Fruit fly (Drosophila melanogaster): ENCODE measurements around the gene CG6678.
A peak's percentile ranks its signal among the peaks of the same experiment; 100 is the strongest.

Gene CG6678

DNA sequence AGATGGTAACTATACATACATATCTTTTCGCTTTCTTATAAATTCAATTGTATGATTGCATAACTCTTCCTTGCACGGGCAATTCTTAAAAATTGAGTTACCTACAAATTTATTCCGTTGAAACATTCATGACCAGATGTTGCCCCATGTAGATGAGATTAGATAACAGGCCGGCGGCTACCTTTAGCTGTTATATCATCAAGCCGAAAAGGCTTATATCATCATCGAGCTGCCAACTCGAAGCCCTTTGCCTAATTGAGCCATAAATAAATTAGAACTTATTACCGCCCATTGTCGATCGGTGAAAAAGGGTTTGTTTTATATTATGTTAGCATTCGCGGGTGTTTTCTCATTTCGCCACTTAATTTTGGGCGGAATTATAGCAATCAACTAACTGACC, 46.4 kb upstream of the CG6678 start:
- TF ChIP-seq CG10348 (GFP tag; IDR thresholded peaks at IDR 0.05) = no peak

DNA sequence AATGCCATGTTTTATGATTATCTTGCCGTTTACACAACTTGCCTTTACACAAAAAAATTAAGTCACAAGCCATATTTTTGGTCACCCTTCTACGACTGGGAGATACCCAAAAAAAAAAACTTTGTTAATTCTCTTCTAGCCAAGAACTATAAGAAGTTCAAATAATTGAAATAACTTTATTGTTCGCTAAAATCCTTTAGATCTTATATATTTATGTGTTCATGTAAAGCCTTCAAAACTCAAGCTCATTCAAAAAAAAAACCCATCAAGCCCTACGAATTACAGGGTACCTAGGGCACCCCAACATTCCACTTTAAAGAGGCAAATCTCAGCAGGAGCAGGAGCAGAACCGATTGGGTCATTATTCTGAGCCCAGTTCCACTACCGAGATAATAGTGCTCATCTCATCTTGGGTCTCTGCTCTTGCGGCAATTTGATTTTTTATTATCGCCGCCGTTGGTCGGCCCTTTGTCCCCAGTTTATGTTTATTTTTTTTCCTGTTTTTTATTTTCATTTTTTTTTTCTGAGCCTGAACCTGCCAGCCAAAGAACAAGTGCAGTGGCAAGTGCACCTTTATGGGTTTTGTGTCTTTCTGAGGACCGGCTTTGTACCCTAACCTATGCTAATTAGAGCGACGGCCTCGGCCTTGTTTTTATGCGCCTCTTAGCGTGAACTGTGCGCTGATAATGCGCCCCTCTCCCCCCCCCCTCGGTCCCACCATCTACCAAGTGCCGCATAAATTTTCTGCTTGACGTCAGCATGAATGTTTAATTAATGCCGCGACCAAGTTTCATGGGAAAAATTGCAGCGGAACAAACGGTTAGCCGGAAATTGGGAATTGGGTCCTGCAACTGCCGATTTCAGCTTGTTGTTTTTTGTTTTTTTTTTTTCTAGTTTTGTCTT, 45.1 kb upstream of the CG6678 start:
- TF ChIP-seq Pif1B (GFP tag; optimal IDR thresholded peaks at IDR 0.05) = no peak
- peak; percentile 16 for TF ChIP-seq CG13204 (GFP tag; optimal IDR thresholded peaks at IDR 0.05)
- peak; percentile 69 for TF ChIP-seq CG8159 (tag; optimal IDR thresholded peaks at IDR 0.05)
- no peak for TF ChIP-seq CG32121 (GFP tag; IDR thresholded peaks at IDR 0.05)
- TF ChIP-seq EcR (GFP tag; optimal IDR thresholded peaks at IDR 0.05) = peak; percentile 55
- no peak for TF ChIP-seq D1 (tag; optimal IDR thresholded peaks at IDR 0.05)
- TF ChIP-seq CG9948 (tag; optimal IDR thresholded peaks at IDR 0.05) = peak; percentile 42
- TF ChIP-seq Ets98B (GFP tag; IDR thresholded peaks at IDR 0.05) = no peak
- peak; percentile 41 for TF ChIP-seq CG17806 (tag; optimal IDR thresholded peaks at IDR 0.05)
- TF ChIP-seq CG15710 (tag; optimal IDR thresholded peaks at IDR 0.05) = peak; percentile 29

DNA sequence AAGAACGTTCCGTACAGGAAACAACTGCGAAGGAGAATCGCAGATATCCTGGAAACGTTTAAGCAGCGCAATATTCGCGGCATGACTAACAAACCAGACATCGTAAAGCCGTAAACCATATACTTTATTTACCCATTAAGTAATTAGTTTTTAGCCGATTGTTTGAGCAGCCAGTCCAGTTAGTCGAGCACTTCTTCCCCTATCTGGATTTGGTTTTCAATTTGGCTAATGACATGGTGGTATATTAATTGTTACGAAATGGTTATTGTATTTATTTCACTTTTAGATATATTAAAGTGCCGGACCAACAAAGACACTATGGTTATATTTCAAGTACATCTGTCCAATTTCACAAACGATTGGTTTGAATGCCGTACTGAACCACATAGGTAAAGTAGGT, 43.2 kb upstream of the CG6678 start, which contains the start of gene Gr93b:
Gene Gr93b, minus strand, starts transcription at position 101 of the 400 bp plus-strand sequence.
- TF ChIP-seq Pif1B (GFP tag; optimal IDR thresholded peaks at IDR 0.05) (no peak), Ets98B (GFP tag; IDR thresholded peaks at IDR 0.05) (no peak), fd96Ca (GFP tag; IDR thresholded peaks at IDR 0.05) (no peak), rn (GFP tag; IDR thresholded peaks at IDR 0.05) (no peak), gl (tag; optimal IDR thresholded peaks at IDR 0.05) (no peak), CG8159 (tag; optimal IDR thresholded peaks at IDR 0.05) (no peak), CG10348 (GFP tag; IDR thresholded peaks at IDR 0.05) (no peak), Snoo (tag; optimal IDR thresholded peaks at IDR 0.05) (no peak), CG12605 (GFP tag; IDR thresholded peaks at IDR 0.05) (no peak), CG17806 (tag; optimal IDR thresholded peaks at IDR 0.05) (no peak), EcR (GFP tag; optimal IDR thresholded peaks at IDR 0.05) (no peak), CG15710 (tag; optimal IDR thresholded peaks at IDR 0.05) (no peak), CG4496 (GFP tag; IDR thresholded peaks at IDR 0.05) (no peak), CG9948 (tag; optimal IDR thresholded peaks at IDR 0.05) (no peak), CG13204 (GFP tag; optimal IDR thresholded peaks at IDR 0.05) (no peak), CG8301 (tag; optimal IDR thresholded peaks at IDR 0.05) (no peak), CG34367 (tag; optimal IDR thresholded peaks at IDR 0.05) (no peak)

DNA sequence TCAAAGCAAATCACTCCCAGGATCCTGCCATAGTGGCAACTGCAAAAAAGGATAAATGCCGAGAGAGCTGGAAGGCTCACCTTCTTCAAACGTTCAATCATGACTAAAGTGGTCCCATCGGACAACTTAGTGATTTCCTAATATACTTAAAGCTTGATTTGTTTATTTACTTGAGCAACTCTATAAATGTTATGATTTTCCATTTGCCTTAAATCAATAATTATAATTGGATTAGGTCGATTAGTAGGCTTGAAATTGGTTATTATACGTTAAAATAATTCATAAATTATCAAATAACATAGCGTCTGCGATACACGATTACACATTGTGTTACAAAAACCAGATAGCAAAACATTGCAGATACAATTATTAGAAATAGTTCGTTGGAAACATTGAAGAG, 41.7 kb upstream of the CG6678 start, which contains the start of gene Gr93c:
Gene Gr93c, minus strand, starts transcription at position 101 of the 400 bp plus-strand sequence.
- TF ChIP-seq CG17806 (tag; optimal IDR thresholded peaks at IDR 0.05) (no peak), Ets98B (GFP tag; IDR thresholded peaks at IDR 0.05) (no peak), CG34367 (tag; optimal IDR thresholded peaks at IDR 0.05) (no peak)

DNA sequence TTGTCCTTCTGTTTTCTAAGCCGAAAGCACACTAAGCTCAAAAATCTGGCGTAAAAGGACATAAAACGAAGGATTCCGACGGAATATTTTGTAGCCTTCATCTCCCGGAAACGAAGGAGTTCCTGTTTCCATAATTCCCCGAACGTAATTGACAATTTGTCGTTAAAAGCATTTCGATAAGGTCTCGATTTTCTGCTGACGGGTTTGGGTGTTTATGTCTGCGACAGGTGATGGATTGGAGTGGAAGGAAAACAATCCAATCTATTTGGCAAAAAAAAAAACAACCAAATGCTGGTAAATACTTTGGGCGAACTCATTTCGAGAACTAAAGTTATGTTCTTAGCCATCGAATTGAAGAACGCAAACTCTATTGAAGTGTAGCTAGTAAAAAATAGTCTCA, 40.3 kb upstream of the CG6678 start, which contains the start of gene Gr93d:
Gene Gr93d, minus strand, starts transcription at position 101 of the 400 bp plus-strand sequence.
- TF ChIP-seq D1 (tag; optimal IDR thresholded peaks at IDR 0.05) (no peak), EcR (GFP tag; optimal IDR thresholded peaks at IDR 0.05) (no peak), CG15710 (tag; optimal IDR thresholded peaks at IDR 0.05) (no peak), Ets98B (GFP tag; IDR thresholded peaks at IDR 0.05) (no peak), CG14655 (GFP tag; optimal IDR thresholded peaks at IDR 0.05) (no peak), CG10348 (GFP tag; IDR thresholded peaks at IDR 0.05) (no peak), CG9948 (tag; optimal IDR thresholded peaks at IDR 0.05) (no peak), rn (GFP tag; IDR thresholded peaks at IDR 0.05) (no peak), Pif1A (GFP tag; optimal IDR thresholded peaks at IDR 0.05) (no peak), CG8159 (tag; optimal IDR thresholded peaks at IDR 0.05) (no peak)

DNA sequence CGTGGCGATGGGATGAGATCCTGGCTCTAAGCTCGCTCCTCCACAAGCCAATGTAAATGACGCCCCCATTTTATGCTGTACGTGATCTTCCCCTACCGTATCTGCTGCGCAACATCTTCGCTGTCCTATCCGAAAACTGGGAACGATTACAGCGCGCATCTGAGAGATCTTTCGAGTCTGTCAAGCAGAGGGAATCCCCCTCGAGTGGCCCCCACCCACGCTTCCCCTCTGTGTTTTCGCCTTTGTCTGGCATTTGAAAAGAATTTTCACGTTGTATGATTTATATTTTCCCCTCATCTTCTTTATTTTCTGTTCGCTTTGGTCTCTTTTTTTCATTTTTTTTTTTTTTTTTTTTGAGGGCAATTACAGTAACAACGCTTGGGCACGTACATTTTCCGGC, 39.4 kb upstream of the CG6678 start:
- TF ChIP-seq CG34367 (tag; optimal IDR thresholded peaks at IDR 0.05) (no peak), Snoo (tag; optimal IDR thresholded peaks at IDR 0.05) (no peak), CG10348 (GFP tag; IDR thresholded peaks at IDR 0.05) (no peak), gl (tag; optimal IDR thresholded peaks at IDR 0.05) (no peak), fd96Ca (GFP tag; IDR thresholded peaks at IDR 0.05) (no peak), CG32121 (GFP tag; IDR thresholded peaks at IDR 0.05) (no peak), CG13204 (GFP tag; optimal IDR thresholded peaks at IDR 0.05) (no peak), Ets98B (GFP tag; IDR thresholded peaks at IDR 0.05) (0 out of 2 replicates have a peak, but pooled peaks have one; percentile 10), CG4496 (GFP tag; IDR thresholded peaks at IDR 0.05) (peak; percentile 65; the same call in 2 of the 3 replicates), CG8159 (tag; optimal IDR thresholded peaks at IDR 0.05) (no peak)

DNA sequence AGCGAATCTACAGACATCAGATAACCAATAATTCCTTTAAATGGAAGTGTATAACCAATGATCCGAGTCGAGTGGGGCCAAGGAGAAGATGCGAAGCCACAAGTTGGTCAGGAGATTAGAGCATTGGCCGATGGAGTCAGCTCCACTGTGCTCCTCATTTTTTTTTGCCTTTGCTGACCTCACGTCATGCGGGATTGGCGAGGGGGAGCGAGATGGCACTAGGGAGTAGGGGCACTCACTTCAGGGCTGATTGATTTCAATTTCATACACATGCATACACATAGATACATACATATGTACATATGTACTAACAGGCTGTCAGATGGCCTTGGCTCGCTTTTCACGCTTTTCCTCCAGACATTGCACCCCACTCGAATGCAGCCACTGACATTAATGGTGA, 38.6 kb upstream of the CG6678 start:
- TF ChIP-seq CG4496 (GFP tag; IDR thresholded peaks at IDR 0.05) = peak; percentile 27; the same call in 1 of the 3 replicates
- no peak for TF ChIP-seq Pif1A (GFP tag; optimal IDR thresholded peaks at IDR 0.05)
- peak; percentile 28; the same call in 1 of the 2 replicates for TF ChIP-seq CG32121 (GFP tag; IDR thresholded peaks at IDR 0.05)
- TF ChIP-seq EcR (GFP tag; optimal IDR thresholded peaks at IDR 0.05) = peak; percentile 53
- TF ChIP-seq CG14655 (GFP tag; optimal IDR thresholded peaks at IDR 0.05) = no peak
- peak; percentile 36; the same call in 1 of the 3 replicates for TF ChIP-seq fd96Ca (GFP tag; IDR thresholded peaks at IDR 0.05)

All from whole organism, pupa.